Fruit fly (Drosophila melanogaster) whole organism, embryonic: Measurements from ENCODE around the gene Oatp26F.

Experiments
- B-H2 ChIP-seq: fragments of 200-800 bp; sonication (Bioruptor generic); optimal IDR thresholded peaks from 2 replicates; lab custom pipeline; 2018; ENCODE audit warnings: missing biosample characterization, mild to moderate bottlenecking, missing genetic modification characterization
- Bdp1 ChIP-seq: fragments of 200-800 bp; sonication (Bioruptor generic); optimal IDR thresholded peaks from 3 replicates; lab custom pipeline; 2016; ENCODE audit warnings: missing biosample characterization, missing genetic modification characterization
- CG10366 ChIP-seq: fragments of 200-800 bp; sonication (Bioruptor generic); IDR thresholded peaks from 2 replicates; pipeline ENCODE4 v1.3.6; 2022; ENCODE audit warnings: missing biosample characterization, missing genetic modification characterization
- CG10543 ChIP-seq: fragments of 200-800 bp; sonication (Bioruptor generic); optimal IDR thresholded peaks from 3 replicates; lab custom pipeline; 2017; ENCODE audit warnings: missing biosample characterization, mild to moderate bottlenecking, missing genetic modification characterization, moderate library complexity
- CG12104 ChIP-seq: fragments of 200-800 bp; sonication (Bioruptor generic); optimal IDR thresholded peaks from 3 replicates; lab custom pipeline; 2016; ENCODE audit warnings: missing biosample characterization, missing genetic modification characterization
- CG16815 ChIP-seq: fragments of 200-800 bp; sonication (Bioruptor generic); optimal IDR thresholded peaks from 3 replicates; lab custom pipeline; 2017; ENCODE audit warnings: missing biosample characterization, mild to moderate bottlenecking, missing genetic modification characterization
- CG18599 ChIP-seq: fragments of 200-800 bp; sonication (Bioruptor generic); optimal IDR thresholded peaks from 3 replicates; lab custom pipeline; 2017; ENCODE audit warnings: missing biosample characterization, missing genetic modification characterization, mild to moderate bottlenecking, moderate library complexity, missing genetic modification reagents
- CG2875 ChIP-seq: fragments of 200-800 bp; sonication (Bioruptor generic); optimal IDR thresholded peaks from 2 replicates; lab custom pipeline; 2017; ENCODE audit warnings: missing biosample characterization, mild to moderate bottlenecking, missing genetic modification characterization, missing genetic modification reagents
- CG31388 ChIP-seq: fragments of 200-800 bp; sonication (Bioruptor generic); optimal IDR thresholded peaks from 2 replicates; lab custom pipeline; 2016; ENCODE audit warnings: missing biosample characterization, missing genetic modification characterization
- CG3847 ChIP-seq: fragments of 200-800 bp; sonication (Bioruptor generic); IDR thresholded peaks from 2 replicates; pipeline ENCODE4 v1.3.6; 2022; ENCODE audit warnings: missing biosample characterization, missing genetic modification characterization
- CG4282 ChIP-seq: fragments of 200-800 bp; sonication (Bioruptor generic); optimal IDR thresholded peaks from 2 replicates; lab custom pipeline; 2016; ENCODE audit warnings: missing biosample characterization, missing genetic modification characterization
- CG6765 ChIP-seq: fragments of 200-800 bp; sonication (Bioruptor generic); optimal IDR thresholded peaks from 3 replicates; lab custom pipeline; 2017; ENCODE audit warnings: missing biosample characterization, mild to moderate bottlenecking, missing genetic modification characterization
- CG7786 ChIP-seq: fragments of 200-800 bp; sonication (Bioruptor generic); optimal IDR thresholded peaks from 2 replicates; lab custom pipeline; 2016; ENCODE audit warnings: missing biosample characterization, missing genetic modification characterization
- CG8478 ChIP-seq: fragments of >200 bp; optimal IDR thresholded peaks from 2 replicates; lab custom pipeline; 2018
- CG9437 ChIP-seq: fragments of 200-800 bp; sonication (Bioruptor generic); optimal IDR thresholded peaks from 2 replicates; lab custom pipeline; 2018; ENCODE audit warnings: missing biosample characterization, mild to moderate bottlenecking, missing genetic modification characterization
- CkIIα-i1 ChIP-seq: fragments of 200-800 bp; sonication (Bioruptor generic); IDR thresholded peaks from 2 replicates; pipeline ENCODE4 v1.3.6; 2022; ENCODE audit warnings: missing biosample characterization, missing genetic modification characterization
- Dll ChIP-seq: fragments of 200-800 bp; sonication (Bioruptor generic); IDR thresholded peaks from 4 replicates; pipeline ENCODE4 v1.3.6; 2022; ENCODE audit warnings: missing biosample characterization, missing genetic modification characterization; ENCODE audit not compliant: partially characterized antibody
- Ets65A ChIP-seq: fragments of 200-800 bp; sonication (Bioruptor generic); peaks from one replicate; lab custom pipeline; 2016; ENCODE audit warnings: missing biosample characterization, missing genetic modification characterization
- HHEX ChIP-seq: fragments of 200-800 bp; sonication (Bioruptor generic); optimal IDR thresholded peaks from 3 replicates; lab custom pipeline; 2017; ENCODE audit warnings: missing biosample characterization, mild to moderate bottlenecking, missing genetic modification characterization, missing genetic modification reagents
- HLH3B ChIP-seq: fragments of 200-800 bp; sonication (Bioruptor generic); IDR thresholded peaks from 2 replicates; pipeline ENCODE4 v1.3.6; 2022; ENCODE audit warnings: missing biosample characterization, missing genetic modification characterization
- Hand ChIP-seq: fragments of 200-800 bp; sonication (Bioruptor generic); optimal IDR thresholded peaks from 2 replicates; lab custom pipeline; 2017; ENCODE audit warnings: mild to moderate bottlenecking, missing biosample characterization, missing genetic modification reagents, missing genetic modification characterization
- Hmx ChIP-seq: fragments of 200-800 bp; sonication (Bioruptor generic); optimal IDR thresholded peaks from 2 replicates; lab custom pipeline; 2016; ENCODE audit warnings: missing biosample characterization, missing genetic modification characterization
- Hr3 ChIP-seq: fragments of 200-800 bp; sonication (Bioruptor generic); optimal IDR thresholded peaks from 3 replicates; lab custom pipeline; 2016; ENCODE audit warnings: missing biosample characterization, missing genetic modification characterization
- Lhr ChIP-seq: fragments of 200-800 bp; sonication (Bioruptor generic); optimal IDR thresholded peaks from 3 replicates; lab custom pipeline; 2017; ENCODE audit warnings: mild to moderate bottlenecking, missing biosample characterization, missing genetic modification reagents, missing genetic modification characterization
- MTF-1 ChIP-seq: fragments of 200-800 bp; sonication (Bioruptor generic); optimal IDR thresholded peaks from 2 replicates; lab custom pipeline; 2018; ENCODE audit warnings: missing biosample characterization, mild to moderate bottlenecking, missing genetic modification characterization, borderline replicate concordance
- Nf-YC ChIP-seq: fragments of 200-800 bp; optimal IDR thresholded peaks from 3 replicates; lab custom pipeline; 2019; ENCODE audit warnings: missing biosample characterization, mild to moderate bottlenecking, missing genetic modification characterization, moderate library complexity
- TFAM ChIP-seq: fragments of 200-800 bp; sonication (Bioruptor generic); optimal IDR thresholded peaks from 2 replicates; lab custom pipeline; 2017; ENCODE audit warnings: missing biosample characterization, missing genetic modification characterization, inconsistent platforms
- Trl ChIP-seq, 3 experiments: fragments of >200 bp in 2 of 3; fragments of 200-800 bp in 1 of 3; sonication (Bioruptor generic) in 1 of 3; optimal IDR thresholded peaks; 2 replicates in 1 of 3; 3 replicates in 2 of 3; lab custom pipeline; 2016 to 2017; ENCODE audit warnings: missing biosample characterization in 1 of 3, missing genetic modification characterization in 1 of 3
- abd-A ChIP-seq: fragments of 200-800 bp; sonication (Bioruptor generic); optimal IDR thresholded peaks from 3 replicates; lab custom pipeline; 2019; ENCODE audit warnings: missing biosample characterization, mild to moderate bottlenecking, missing genetic modification characterization, moderate library complexity
- ci ChIP-seq: fragments of 200-800 bp; sonication (Bioruptor generic); IDR thresholded peaks from 3 replicates; pipeline ENCODE4 v1.3.6; 2022; ENCODE audit warnings: missing biosample characterization, missing genetic modification characterization
- dm ChIP-seq: fragments of 200-800 bp; sonication (Bioruptor generic); optimal IDR thresholded peaks from 3 replicates; lab custom pipeline; 2016; ENCODE audit warnings: missing biosample characterization, missing genetic modification characterization
- eve ChIP-seq, 2 experiments: fragments of >200 bp; optimal IDR thresholded peaks; 2 replicates each; lab custom pipeline; 2017; ENCODE audit warnings: missing biosample characterization in 2 of 2, missing genetic modification characterization in 2 of 2
- fu2 ChIP-seq: fragments of 200-800 bp; sonication (Bioruptor generic); optimal IDR thresholded peaks from 2 replicates; lab custom pipeline; 2016; ENCODE audit warnings: missing biosample characterization, missing genetic modification characterization
- gce ChIP-seq: fragments of 200-800 bp; sonication (Bioruptor generic); IDR thresholded peaks from 3 replicates; pipeline ENCODE4 v1.3.6; 2022; ENCODE audit warnings: missing biosample characterization, missing genetic modification characterization
- gsb ChIP-seq: fragments of 200-800 bp; sonication (Bioruptor generic); IDR thresholded peaks from 2 replicates; pipeline ENCODE4 v1.3.6; 2022; ENCODE audit warnings: missing biosample characterization, missing genetic modification characterization
- insv ChIP-seq, 2 experiments: fragments of 200-800 bp; sonication (Bioruptor generic); optimal IDR thresholded peaks; 3 replicates each; lab custom pipeline; 2016 to 2018; ENCODE audit warnings: missing biosample characterization in 2 of 2, missing genetic modification characterization in 2 of 2
- jumu ChIP-seq: fragments of 200-800 bp; sonication (Bioruptor generic); optimal IDR thresholded peaks from 3 replicates; lab custom pipeline; 2016; ENCODE audit warnings: missing biosample characterization, missing genetic modification characterization
- kay ChIP-seq: fragments of 200-800 bp; sonication (Bioruptor generic); optimal IDR thresholded peaks from 2 replicates; lab custom pipeline; 2016; ENCODE audit warnings: missing biosample characterization, missing genetic modification characterization
- kni ChIP-seq: fragments of 200-800 bp; sonication (Bioruptor generic); optimal IDR thresholded peaks from 3 replicates; lab custom pipeline; 2017; ENCODE audit warnings: mild to moderate bottlenecking, missing biosample characterization, missing genetic modification reagents, missing genetic modification characterization
- lbe ChIP-seq: fragments of 200-800 bp; sonication (Bioruptor generic); optimal IDR thresholded peaks from 2 replicates; lab custom pipeline; 2016; ENCODE audit warnings: missing biosample characterization, mild to moderate bottlenecking, missing genetic modification characterization
- nerfin-1 ChIP-seq: fragments of 200-800 bp; sonication (Bioruptor generic); optimal IDR thresholded peaks from 3 replicates; lab custom pipeline; 2019; ENCODE audit warnings: missing biosample characterization, mild to moderate bottlenecking, missing genetic modification characterization, moderate library complexity
- pum ChIP-seq: fragments of 200-800 bp; sonication (Bioruptor generic); optimal IDR thresholded peaks from 2 replicates; lab custom pipeline; 2016; ENCODE audit warnings: missing biosample characterization, missing genetic modification characterization
- sens ChIP-seq: fragments of 200-800 bp; sonication (Bioruptor generic); peaks from one replicate; lab custom pipeline; 2016; ENCODE audit warnings: missing biosample characterization, missing genetic modification characterization
- sim ChIP-seq: fragments of 200-800 bp; sonication (Bioruptor generic); IDR thresholded peaks from 2 replicates; pipeline ENCODE4 v1.3.6; 2022; ENCODE audit warnings: missing biosample characterization, missing genetic modification characterization
- tll ChIP-seq, 2 experiments: fragments of 200-800 bp in 1 of 2; fragments of >200 bp in 1 of 2; sonication (Bioruptor generic) in 1 of 2; optimal IDR thresholded peaks; 2 replicates each; lab custom pipeline; 2017 to 2019; ENCODE audit warnings: missing biosample characterization in 2 of 2, missing genetic modification characterization in 2 of 2, mild to moderate bottlenecking in 1 of 2, moderate library complexity in 1 of 2
- ttk ChIP-seq: fragments of 200-800 bp; sonication (Bioruptor generic); IDR thresholded peaks from 2 replicates; pipeline ENCODE4 v2.1.2; 2022; ENCODE audit warnings: missing biosample characterization, missing genetic modification characterization
- twi ChIP-seq: fragments of 200-800 bp; optimal IDR thresholded peaks from 2 replicates; lab custom pipeline; 2019; ENCODE audit warnings: missing biosample characterization, mild to moderate bottlenecking, missing genetic modification characterization, moderate library complexity
- usp ChIP-seq: fragments of >200 bp; optimal IDR thresholded peaks from 2 replicates; lab custom pipeline; 2017; ENCODE audit warnings: missing biosample characterization, missing genetic modification characterization
- zf30C ChIP-seq: fragments of 200-800 bp; sonication (Bioruptor generic); optimal IDR thresholded peaks from 3 replicates; lab custom pipeline; 2018; ENCODE audit warnings: missing biosample characterization, mild to moderate bottlenecking, missing genetic modification characterization

Oatp26F gene

DNA sequence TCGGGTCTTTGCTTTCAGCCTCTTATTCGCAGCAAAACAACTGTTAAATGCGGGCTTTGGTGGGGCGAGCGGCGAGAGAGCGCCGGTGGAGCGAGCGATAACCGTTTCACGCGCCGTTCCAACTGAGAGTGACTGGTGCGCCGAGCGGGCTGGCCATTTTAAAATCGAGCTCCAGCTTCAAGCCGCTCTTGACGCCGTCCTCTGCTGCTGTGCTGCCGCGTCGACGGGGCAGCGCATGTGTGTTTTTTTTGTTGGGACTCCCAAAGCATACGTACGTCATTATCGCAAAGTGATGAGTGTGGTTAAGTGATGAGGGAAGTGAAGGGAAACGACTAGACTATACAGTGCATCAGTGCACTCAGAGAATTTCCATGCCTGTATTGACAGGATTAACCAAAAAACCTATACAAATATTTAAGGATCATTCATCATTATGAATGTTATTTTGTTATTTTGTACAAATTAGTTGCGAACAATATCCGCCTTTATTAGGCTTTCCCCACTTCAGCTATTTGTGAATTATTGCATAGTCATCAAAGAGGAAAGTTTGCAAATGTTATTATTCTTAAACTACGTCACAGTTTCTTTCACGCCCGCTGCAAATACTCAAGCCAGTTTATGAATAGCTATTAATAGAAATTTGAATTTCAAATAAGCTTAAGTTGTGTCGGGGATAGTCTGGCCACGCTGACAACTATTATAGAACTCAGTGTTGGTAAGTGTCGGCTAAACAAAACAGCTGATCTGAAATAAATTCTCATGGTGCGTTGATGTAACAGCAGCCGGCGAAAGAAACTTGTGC, 41.2 kb upstream of the Oatp26F start, which contains the start of gene Spn27A (continued):
- no peak for TF ChIP-seq tll (GFP tag; optimal IDR thresholded peaks at IDR 0.05; lab: Kevin White, UChicago)
- peak; percentile 50 to 60 for TF ChIP-seq Trl (optimal IDR thresholded peaks at IDR 0.05; lab: Kevin White, UChicago)
- peak; percentile 43 for TF ChIP-seq Trl (GFP tag; optimal IDR thresholded peaks at IDR 0.05; lab: Kevin White, UChicago)
- 0 out of 3 replicates have a peak, but pooled peaks have one; percentile 44 for TF ChIP-seq gce (GFP tag; lab: Robert Waterston, UW)
- peak; percentile 60 for TF ChIP-seq HHEX (GFP tag; lab: Kevin White, UChicago)
- peak; percentile 56 for TF ChIP-seq CG12104 (GFP tag; lab: Kevin White, UChicago)
- TF ChIP-seq fu2 (GFP tag; lab: Kevin White, UChicago), result no peak
- no peak for TF ChIP-seq CG6765 (GFP tag; lab: Kevin White, UChicago)
- TF ChIP-seq kni (GFP tag; lab: Kevin White, UChicago), result no peak
- TF ChIP-seq CG16815 (GFP tag; lab: Kevin White, UChicago), result no peak
- peak in 1 of 2 experiments; percentile 32 for TF ChIP-seq insv (GFP tag; optimal IDR thresholded peaks at IDR 0.05; lab: Kevin White, UChicago)
- no peak for TF ChIP-seq MTF-1 (GFP tag; lab: Kevin White, UChicago)
- TF ChIP-seq CkIIα-i1 (GFP tag; lab: Robert Waterston, UW), result no peak
- TF ChIP-seq ci (GFP tag; lab: Robert Waterston, UW), result 0 out of 3 replicates have a peak, but pooled peaks have one; percentile 51
- no peak for TF ChIP-seq CG18599 (GFP tag; lab: Kevin White, UChicago)
- TF ChIP-seq Dll (GFP tag; lab: Robert Waterston, UW), result 0 out of 4 replicates have a peak, but pooled peaks have one; percentile 28
- TF ChIP-seq sim (GFP tag; lab: Robert Waterston, UW), result peak; percentile 28; the same call in 1 of the 2 replicates
- peak; percentile 63 for TF ChIP-seq dm (GFP tag; lab: Kevin White, UChicago)
- peak; percentile 53 for TF ChIP-seq kay
- peak; percentile 6 for TF ChIP-seq Nf-YC (tag; lab: Kevin White, UChicago)
- peak; percentile 6 for TF ChIP-seq zf30C (GFP tag; lab: Kevin White, UChicago)
- TF ChIP-seq Lhr, result peak; percentile 54
- TF ChIP-seq pum (GFP tag; lab: Kevin White, UChicago), result peak; percentile 41
- TF ChIP-seq usp (GFP tag; lab: Kevin White, UChicago), result no peak
- peak; percentile 95 for TF ChIP-seq Ets65A (GFP tag; lab: Kevin White, UChicago)
- peak; percentile 76 for TF ChIP-seq nerfin-1 (tag; lab: Kevin White, UChicago)
- TF ChIP-seq jumu (GFP tag; lab: Kevin White, UChicago), result peak; percentile 31
- peak; percentile 49; the same call in 1 of the 2 replicates for TF ChIP-seq CG10366
- TF ChIP-seq CG4282 (GFP tag; lab: Kevin White, UChicago), result no peak
- peak; percentile 42 for TF ChIP-seq twi (tag; lab: Kevin White, UChicago)
- TF ChIP-seq CG3847, result peak; percentile 41
- TF ChIP-seq eve (GFP tag; optimal IDR thresholded peaks at IDR 0.05; lab: Kevin White, UChicago), result no peak
- TF ChIP-seq HLH3B (GFP tag; lab: Robert Waterston, UW), result peak; percentile 54
- TF ChIP-seq abd-A (tag; lab: Kevin White, UChicago), result no peak
- TF ChIP-seq gsb, result no peak
- TF ChIP-seq sens (GFP tag; lab: Kevin White, UChicago), result peak; percentile 97
- TF ChIP-seq CG10543 (GFP tag; lab: Kevin White, UChicago), result peak; percentile 23
- peak; percentile 27 for TF ChIP-seq Bdp1
- peak; percentile 38 for TF ChIP-seq Hr3 (GFP tag; lab: Kevin White, UChicago)
- TF ChIP-seq lbe (GFP tag; lab: Kevin White, UChicago), result peak; percentile 31
- no peak for TF ChIP-seq TFAM (GFP tag; lab: Kevin White, UChicago)
- no peak for TF ChIP-seq Hmx (GFP tag; lab: Kevin White, UChicago)
- no peak for TF ChIP-seq CG8478
- TF ChIP-seq CG31388 (GFP tag; lab: Kevin White, UChicago), result no peak
- peak; percentile 56 for TF ChIP-seq CG9437 (GFP tag; lab: Kevin White, UChicago)
- TF ChIP-seq ttk (GFP tag; lab: Robert Waterston, UW), result no peak
- peak; percentile 55 for TF ChIP-seq CG7786 (GFP tag; lab: Kevin White, UChicago)
- no peak for TF ChIP-seq Hand (GFP tag; lab: Kevin White, UChicago)
- TF ChIP-seq B-H2 (GFP tag; lab: Kevin White, UChicago), result peak; percentile 78
- TF ChIP-seq CG2875 (GFP tag; lab: Kevin White, UChicago), result peak; percentile 66
